Fruit fly (Drosophila melanogaster) whole organism, wandering third instar larva: ENCODE results near the gene CG44098.

Experiments used
- Abd-B ChIP-seq: fragments of >200 bp; optimal IDR thresholded peaks from 2 replicates; lab custom pipeline; 2017; ENCODE audit warnings: missing biosample characterization, missing genetic modification characterization
- CG32264 ChIP-seq: fragments of 200-800 bp; sonication (Bioruptor generic); optimal IDR thresholded peaks from 2 replicates; lab custom pipeline; 2016; ENCODE audit warnings: missing biosample characterization, missing genetic modification characterization
- CrebA ChIP-seq: fragments of 200-800 bp; sonication (Bioruptor generic); optimal IDR thresholded peaks from 2 replicates; lab custom pipeline; 2016; ENCODE audit warnings: missing biosample characterization, mild to moderate bottlenecking, missing genetic modification characterization, borderline replicate concordance
- Dfd ChIP-seq: fragments of >200 bp; optimal IDR thresholded peaks from 2 replicates; lab custom pipeline; 2017; ENCODE audit warnings: missing biosample characterization, missing genetic modification characterization
- GATAd ChIP-seq: sonication (Bioruptor generic); optimal IDR thresholded peaks from 2 replicates; lab custom pipeline; 2016; ENCODE audit warnings: missing biosample characterization, missing genetic modification characterization
- HLH106 ChIP-seq: fragments of 200-800 bp; optimal IDR thresholded peaks from 3 replicates; lab custom pipeline; 2019; ENCODE audit warnings: missing biosample characterization, mild to moderate bottlenecking, missing genetic modification characterization, moderate library complexity
- Hnf4 ChIP-seq: fragments of 200-800 bp; sonication (Bioruptor generic); optimal IDR thresholded peaks from 2 replicates; lab custom pipeline; 2016; ENCODE audit warnings: missing biosample characterization, mild to moderate bottlenecking, missing genetic modification characterization
- Hr78 ChIP-seq: fragments of >200 bp; optimal IDR thresholded peaks from 2 replicates; lab custom pipeline; 2017; ENCODE audit warnings: missing biosample characterization, missing genetic modification characterization
- Hr83 ChIP-seq: fragments of 200-300 bp; sonication (Bioruptor generic); optimal IDR thresholded peaks from 2 replicates; lab custom pipeline; 2016; ENCODE audit warnings: missing biosample characterization, mild to moderate bottlenecking, missing genetic modification characterization, moderate library complexity; ENCODE audit not compliant: poor library complexity, severe bottlenecking
- Jra ChIP-seq: sonication (Bioruptor generic); optimal IDR thresholded peaks from 2 replicates; lab custom pipeline; 2016; ENCODE audit warnings: missing biosample characterization, missing genetic modification characterization
- Mio ChIP-seq: sonication (Bioruptor generic); optimal IDR thresholded peaks from 2 replicates; lab custom pipeline; 2016; ENCODE audit warnings: missing biosample characterization, missing genetic modification characterization
- Myc ChIP-seq: fragments of >200 bp; optimal IDR thresholded peaks from 2 replicates; lab custom pipeline; 2017
- OdsH ChIP-seq: fragments of 200-800 bp; sonication (Bioruptor generic); optimal IDR thresholded peaks from 2 replicates; lab custom pipeline; 2016; ENCODE audit warnings: missing biosample characterization, mild to moderate bottlenecking, missing genetic modification characterization
- Rel ChIP-seq, 2 experiments: fragments of 200-800 bp; sonication (Bioruptor generic) in 1 of 2; optimal IDR thresholded peaks; 2 replicates in 1 of 2; 3 replicates in 1 of 2; lab custom pipeline; 2016 to 2019; ENCODE audit warnings: mild to moderate bottlenecking in 2 of 2, missing biosample characterization in 2 of 2, missing genetic modification characterization in 2 of 2, moderate library complexity in 1 of 2
- Sp1 ChIP-seq: fragments of 200-800 bp; sonication (Bioruptor generic); optimal IDR thresholded peaks from 3 replicates; lab custom pipeline; 2019; ENCODE audit warnings: missing biosample characterization, mild to moderate bottlenecking, missing genetic modification characterization, moderate library complexity
- br ChIP-seq: fragments of 200-800 bp; sonication (Bioruptor generic); optimal IDR thresholded peaks from 2 replicates; lab custom pipeline; 2016; ENCODE audit warnings: missing biosample characterization, missing genetic modification characterization
- brk ChIP-seq: fragments of 200-800 bp; sonication (Bioruptor generic); optimal IDR thresholded peaks from 2 replicates; lab custom pipeline; 2016; ENCODE audit warnings: missing biosample characterization, mild to moderate bottlenecking, missing genetic modification characterization
- dmrt93B ChIP-seq: fragments of 200-800 bp; sonication (Bioruptor generic); optimal IDR thresholded peaks from 2 replicates; lab custom pipeline; 2018; ENCODE audit warnings: missing biosample characterization, mild to moderate bottlenecking, missing genetic modification characterization
- dsf ChIP-seq: sonication (Bioruptor generic); optimal IDR thresholded peaks from 2 replicates; lab custom pipeline; 2016; ENCODE audit warnings: missing biosample characterization, missing genetic modification characterization, borderline replicate concordance
- ey ChIP-seq: fragments of 200-800 bp; sonication (Bioruptor generic); optimal IDR thresholded peaks from 2 replicates; lab custom pipeline; 2016; ENCODE audit warnings: missing biosample characterization, missing genetic modification characterization
- foxo ChIP-seq, 2 experiments: fragments of 200-800 bp; sonication (Bioruptor generic); optimal IDR thresholded peaks; 2 replicates in 1 of 2; 3 replicates in 1 of 2; lab custom pipeline; 2016 to 2017; ENCODE audit warnings: missing biosample characterization in 2 of 2, missing genetic modification characterization in 2 of 2
- h ChIP-seq: fragments of 200-800 bp; sonication (Bioruptor generic); optimal IDR thresholded peaks from 3 replicates; lab custom pipeline; 2016; ENCODE audit warnings: missing biosample characterization, mild to moderate bottlenecking, missing genetic modification characterization
- jim ChIP-seq: fragments of 175-275, 200-325 bp; sonication (Bioruptor generic); optimal IDR thresholded peaks from 2 replicates; lab custom pipeline; 2016; ENCODE audit warnings: missing biosample characterization, mild to moderate bottlenecking, missing genetic modification characterization
- lola ChIP-seq: fragments of >200 bp; optimal IDR thresholded peaks from 2 replicates; lab custom pipeline; 2017; ENCODE audit warnings: missing biosample characterization, missing genetic modification characterization
- pan ChIP-seq: fragments of >200 bp; optimal IDR thresholded peaks from 2 replicates; lab custom pipeline; 2017
- psq ChIP-seq: fragments of 200-800 bp; sonication (Bioruptor generic); optimal IDR thresholded peaks from 3 replicates; lab custom pipeline; 2017; ENCODE audit warnings: missing biosample characterization, mild to moderate bottlenecking, missing genetic modification characterization, moderate library complexity
- sv ChIP-seq: fragments of 200-800 bp; sonication (Bioruptor generic); optimal IDR thresholded peaks from 3 replicates; lab custom pipeline; 2016; ENCODE audit warnings: missing biosample characterization, missing genetic modification characterization
- tai ChIP-seq: sonication (Bioruptor generic); optimal IDR thresholded peaks from 2 replicates; lab custom pipeline; 2016; ENCODE audit warnings: missing biosample characterization, missing genetic modification characterization
- usp ChIP-seq: fragments of >200 bp; optimal IDR thresholded peaks from 2 replicates; lab custom pipeline; 2017; ENCODE audit warnings: missing biosample characterization, missing genetic modification characterization
- woc ChIP-seq: sonication (Bioruptor generic); optimal IDR thresholded peaks from 2 replicates; lab custom pipeline; 2016; ENCODE audit warnings: missing biosample characterization, mild to moderate bottlenecking, missing genetic modification characterization

CG44098 gene

DNA sequence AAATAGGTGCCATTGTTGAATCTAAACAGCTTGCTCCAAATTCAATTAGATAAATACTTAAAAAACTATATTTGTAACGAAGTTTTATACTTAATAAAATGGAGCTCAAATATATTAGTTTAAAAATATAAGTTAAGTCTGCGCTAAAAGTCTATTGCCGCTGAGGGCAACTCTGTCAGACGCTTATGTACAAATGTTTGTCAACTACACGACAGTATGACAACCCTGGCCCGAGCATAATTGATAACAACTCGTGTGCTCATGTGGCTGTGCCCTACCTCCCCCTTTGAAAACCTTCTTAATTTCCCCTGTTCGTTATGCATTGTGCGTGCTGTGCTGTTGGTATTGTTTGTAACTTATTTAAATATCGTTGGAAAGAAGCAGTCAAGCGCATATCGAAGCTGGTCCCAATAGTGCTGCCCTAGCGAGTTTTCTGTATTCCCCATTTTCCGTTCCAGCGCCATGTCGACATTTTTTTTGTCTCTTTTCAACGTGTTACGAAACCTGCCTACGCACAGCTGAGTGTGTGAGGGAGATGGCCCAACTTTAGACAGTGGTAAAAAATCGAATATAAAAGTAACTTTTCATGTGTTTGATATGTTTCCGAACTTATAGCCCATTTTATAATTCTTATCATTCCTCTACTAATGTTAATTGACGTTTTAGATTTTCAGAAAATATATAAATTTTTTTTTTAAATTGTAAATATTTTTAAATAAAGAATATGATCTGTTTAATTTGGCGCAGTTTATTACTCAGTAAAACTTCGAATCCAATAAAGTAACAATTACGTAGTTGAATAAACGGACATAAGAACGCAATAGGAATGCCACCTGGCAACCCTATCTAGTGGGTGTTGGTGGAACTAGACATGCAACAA lies 32.1 kb upstream of the CG44098 start:
- TF ChIP-seq Rel (GFP tag; optimal IDR thresholded peaks at IDR 0.05; lab: Kevin White, UChicago) (no peak), Rel (tag; optimal IDR thresholded peaks at IDR 0.05; lab: Kevin White, UChicago) (peak; percentile 2), sv (GFP tag; lab: Kevin White, UChicago) (peak; percentile 22), h (no peak)

- TF ChIP-seq jim (no peak), usp (no peak), Myc (no peak), dmrt93B (GFP tag; lab: Kevin White, UChicago) (no peak), GATAd (GFP tag; lab: Kevin White, UChicago) (no peak), Sp1 (GFP tag; lab: Kevin White, UChicago) (no peak), woc (no peak), HLH106 (no peak), Jra (GFP tag; lab: Kevin White, UChicago) (no peak), ey (no peak), Dfd (GFP tag; lab: Kevin White, UChicago) (no peak), CrebA (GFP tag; lab: Kevin White, UChicago) (no peak), brk (GFP tag; lab: Kevin White, UChicago) (no peak)
- TF ChIP-seq, all 38 proteins: peak for 0
These were observed 31.2 kb upstream of the CG44098 start for dm6 chr3R:4804126-4804649.

DNA sequence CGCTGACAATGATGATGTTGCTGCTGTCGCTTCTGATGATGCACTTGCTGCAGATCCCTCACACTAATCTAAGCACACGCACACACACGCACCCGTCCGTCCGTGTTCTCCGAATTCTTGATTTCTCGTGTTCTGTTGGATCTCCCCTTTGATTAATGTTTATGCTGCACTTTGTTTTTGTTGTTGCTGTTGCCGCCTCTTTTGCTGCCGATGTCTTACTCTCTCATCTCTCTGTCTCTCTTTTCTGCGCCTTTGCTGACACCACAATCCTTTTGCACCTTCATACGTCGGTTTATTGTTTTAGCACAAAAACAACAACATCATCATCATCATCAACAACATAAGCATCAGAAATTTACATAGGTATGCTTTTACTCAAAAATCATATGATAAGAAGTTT lies 25.0 kb upstream of the CG44098 start:
- TF ChIP-seq psq (GFP tag; lab: Kevin White, UChicago) (peak; percentile 19), CG32264 (GFP tag; lab: Kevin White, UChicago) (no peak)

DNA sequence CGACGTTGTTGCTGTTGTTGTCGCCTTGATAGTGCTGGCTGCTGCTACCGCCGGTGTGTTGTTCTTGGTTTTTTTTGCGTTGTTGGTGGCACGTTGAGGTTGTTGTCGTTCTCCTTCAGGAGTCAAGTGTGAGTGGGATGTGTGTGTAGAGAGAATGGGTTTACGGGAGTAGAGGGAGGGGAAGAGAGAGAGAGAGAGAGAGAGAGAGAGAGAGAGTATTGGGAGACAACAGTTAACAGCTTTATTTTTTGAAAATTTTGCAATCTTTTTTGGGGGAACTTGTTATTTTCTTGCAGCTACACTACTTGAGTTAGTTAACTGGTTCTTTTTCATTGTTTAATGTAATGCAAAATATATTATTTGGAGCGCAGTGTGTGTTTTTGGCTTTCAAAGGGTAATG lies 24.6 kb upstream of the CG44098 start:
- TF ChIP-seq pan (lab: Kevin White, UChicago): no peak
- TF ChIP-seq HLH106: no peak
- no peak for TF ChIP-seq OdsH (GFP tag; lab: Kevin White, UChicago)
- TF ChIP-seq ey: no peak
- TF ChIP-seq sv (GFP tag; lab: Kevin White, UChicago): no peak
- no peak for TF ChIP-seq br (GFP tag; lab: Kevin White, UChicago)
- no peak for TF ChIP-seq CrebA (GFP tag; lab: Kevin White, UChicago)
- no peak for TF ChIP-seq lola (GFP tag; lab: Kevin White, UChicago)
- no peak for TF ChIP-seq Rel (GFP tag; optimal IDR thresholded peaks at IDR 0.05; lab: Kevin White, UChicago)
- no peak for TF ChIP-seq Rel (tag; optimal IDR thresholded peaks at IDR 0.05; lab: Kevin White, UChicago)
- TF ChIP-seq woc: no peak
- TF ChIP-seq Dfd (GFP tag; lab: Kevin White, UChicago): no peak

DNA sequence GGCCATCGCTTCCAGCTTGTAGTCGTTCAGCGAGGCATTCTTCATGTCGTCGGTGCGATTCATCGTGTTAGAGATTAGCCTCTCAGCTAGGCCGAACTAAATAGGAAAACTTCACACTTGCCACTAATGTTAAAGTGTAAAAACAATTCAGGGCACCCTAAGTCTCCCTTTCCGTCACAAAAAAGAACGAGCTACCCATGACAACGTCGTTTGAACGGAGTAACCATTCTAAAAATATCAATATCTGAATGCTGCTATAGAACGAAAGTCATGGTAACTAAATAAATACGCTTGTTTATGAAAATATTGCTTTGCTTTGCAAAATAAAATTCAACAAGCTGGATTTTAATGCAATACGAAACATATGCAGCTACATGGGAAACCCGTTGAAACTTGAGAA lies 11.6 kb upstream of the CG44098 start, which contains the start of gene Ccdc39:
TSS of gene Ccdc39 (minus strand) at position 101 of the 400 bp plus-strand sequence.
- TF ChIP-seq dmrt93B (GFP tag; lab: Kevin White, UChicago) (no peak), Dfd (GFP tag; lab: Kevin White, UChicago) (no peak), tai (GFP tag; lab: Kevin White, UChicago) (no peak), Rel (GFP tag; optimal IDR thresholded peaks at IDR 0.05; lab: Kevin White, UChicago) (no peak), Rel (tag; optimal IDR thresholded peaks at IDR 0.05; lab: Kevin White, UChicago) (no peak), Abd-B (no peak), ey (no peak), Sp1 (GFP tag; lab: Kevin White, UChicago) (no peak), foxo (GFP tag; optimal IDR thresholded peaks at IDR 0.05; lab: Kevin White, UChicago) (no peak), Hnf4 (no peak), Mio (GFP tag; lab: Kevin White, UChicago) (no peak), usp (no peak), Hr83 (GFP tag; lab: Kevin White, UChicago) (no peak), psq (GFP tag; lab: Kevin White, UChicago) (no peak), sv (GFP tag; lab: Kevin White, UChicago) (no peak)
- TF ChIP-seq, all 38 proteins: peak for 0

dm6 chr3R:4780721-4781120 lies 7.7 kb upstream of the CG44098 start:
- TF ChIP-seq dsf (GFP tag; lab: Kevin White, UChicago) (no peak), lola (GFP tag; lab: Kevin White, UChicago) (no peak), Hr83 (GFP tag; lab: Kevin White, UChicago) (no peak), Hr78 (no peak), CG32264 (GFP tag; lab: Kevin White, UChicago) (no peak), Abd-B (no peak)
